Fruit fly (Drosophila melanogaster) whole organism, embryonic: ENCODE results near the gene AP-1sigma.

ENCODE experiments used
- Ada2b ChIP-seq: fragments of 200-800 bp; sonication (Bioruptor generic); IDR thresholded peaks from 2 replicates; pipeline ENCODE4 v1.3.6; 2022; ENCODE audit warnings: missing biosample characterization, missing genetic modification characterization
- CG11456 ChIP-seq: fragments of 200-800 bp; sonication (Bioruptor generic); IDR thresholded peaks from 3 replicates; pipeline ENCODE4 v1.3.6; 2022; ENCODE audit warnings: missing biosample characterization, missing genetic modification characterization
- CG13287 ChIP-seq: fragments of 200-800 bp; sonication (Bioruptor generic); IDR thresholded peaks from 2 replicates; pipeline ENCODE4 v1.3.6; 2022; ENCODE audit warnings: missing biosample characterization, missing genetic modification characterization; ENCODE audit not compliant: partially characterized antibody
- CG2712 ChIP-seq: fragments of 200-800 bp; optimal IDR thresholded peaks from 3 replicates; lab custom pipeline; 2019; ENCODE audit warnings: missing biosample characterization, mild to moderate bottlenecking, missing genetic modification characterization, moderate library complexity
- Tbp ChIP-seq: fragments of >200 bp; optimal IDR thresholded peaks from 2 replicates; lab custom pipeline; 2018; ENCODE audit warnings: missing biosample characterization, missing genetic modification characterization
- Xbp1 ChIP-seq: fragments of 200-800 bp; sonication (Bioruptor generic); optimal IDR thresholded peaks from 3 replicates; lab custom pipeline; 2016; ENCODE audit warnings: missing biosample characterization, mild to moderate bottlenecking, missing genetic modification characterization
- cas ChIP-seq: fragments of 200-800 bp; sonication (Bioruptor generic); IDR thresholded peaks from 2 replicates; pipeline ENCODE4 v1.3.6; 2022; ENCODE audit warnings: missing biosample characterization, missing genetic modification characterization
- kni ChIP-seq: fragments of 200-800 bp; sonication (Bioruptor generic); optimal IDR thresholded peaks from 3 replicates; lab custom pipeline; 2017; ENCODE audit warnings: mild to moderate bottlenecking, missing biosample characterization, missing genetic modification reagents, missing genetic modification characterization
- ttk ChIP-seq: fragments of 200-800 bp; sonication (Bioruptor generic); IDR thresholded peaks from 2 replicates; pipeline ENCODE4 v2.1.2; 2022; ENCODE audit warnings: missing biosample characterization, missing genetic modification characterization
- usp ChIP-seq: fragments of >200 bp; optimal IDR thresholded peaks from 2 replicates; lab custom pipeline; 2017; ENCODE audit warnings: missing biosample characterization, missing genetic modification characterization

dm6 chr3R:23958091-23958838 lies at the start of gene AP-1sigma, which contains the start of gene GluProRS:
- TF ChIP-seq cas (GFP tag; lab: Robert Waterston, UW) (peak; percentile 90), usp (no peak), CG11456 (GFP tag; lab: Robert Waterston, UW) (peak; percentile 97), CG2712 (tag; lab: Kevin White, UChicago) (peak; percentile 92), Ada2b (peak; percentile 95), ttk (GFP tag; lab: Robert Waterston, UW) (peak; percentile 95), Xbp1 (GFP tag; lab: Kevin White, UChicago) (peak; percentile 95), CG13287 (GFP tag; lab: Robert Waterston, UW) (peak; percentile 96), Tbp (GFP tag; lab: Kevin White, UChicago) (no peak), kni (peak; percentile 51)
